Worm (Caenorhabditis elegans) whole organism, L1 larva: ENCODE data around the gene T10B9.14.
A peak's percentile ranks its signal among the peaks of the same experiment; 100 is the strongest.

Experiments
- C04F5.9 ChIP-seq: sonication (generic microtip); optimal IDR thresholded peaks from 2 replicates; lab custom pipeline; 2016; ENCODE audit warnings: missing genetic modification characterization, missing compliant biosample characterization
- C16A3.4 ChIP-seq: fragments of 150-350 bp; optimal IDR thresholded peaks from 2 replicates; lab custom pipeline; 2014; ENCODE audit warnings: missing biosample characterization, missing genetic modification characterization
- C34B4.2 ChIP-seq: sonication (generic microtip); optimal IDR thresholded peaks from 2 replicates; lab custom pipeline; 2017; ENCODE audit warnings: mild to moderate bottlenecking, missing genetic modification characterization, missing compliant biosample characterization
- F16B12.6 ChIP-seq: fragments of 150-350 bp; optimal IDR thresholded peaks from 2 replicates; lab custom pipeline; 2014; ENCODE audit warnings: missing biosample characterization, missing genetic modification characterization
- aha-1 ChIP-seq: fragments of 150-350 bp; optimal IDR thresholded peaks from 2 replicates; lab custom pipeline; 2014; ENCODE audit warnings: missing biosample characterization, missing genetic modification characterization
- alr-1 ChIP-seq: fragments of 200-800 bp; sonication (Bioruptor generic); optimal IDR thresholded peaks from 2 replicates; lab custom pipeline; 2018; ENCODE audit warnings: borderline replicate concordance, mild to moderate bottlenecking, missing genetic modification characterization, missing compliant biosample characterization
- aly-2 ChIP-seq: fragments of 150-350 bp; optimal IDR thresholded peaks from 2 replicates; lab custom pipeline; 2014; ENCODE audit warnings: missing biosample characterization, missing genetic modification characterization
- ama-1 ChIP-seq: fragments of 150-350 bp; optimal IDR thresholded peaks from 2 replicates; lab custom pipeline; 2014
- ceh-88 ChIP-seq: fragments of 200-800 bp; sonication (Bioruptor generic); IDR thresholded peaks from 2 replicates; pipeline ENCODE4 v1.3.6; 2022; ENCODE audit warnings: missing genetic modification characterization, missing compliant biosample characterization
- ceh-90 ChIP-seq: sonication (generic microtip); optimal IDR thresholded peaks from 2 replicates; lab custom pipeline; 2016; ENCODE audit warnings: missing genetic modification characterization, missing compliant biosample characterization
- ces-1 ChIP-seq: fragments of 150-350 bp; optimal IDR thresholded peaks from 2 replicates; lab custom pipeline; 2014; ENCODE audit warnings: missing biosample characterization, missing genetic modification reagents, missing genetic modification characterization
- dpl-1 ChIP-seq, 3 experiments: fragments of 150-350 bp in 2 of 3; sonication (generic microtip) in 1 of 3; optimal IDR thresholded peaks; 2 replicates each; lab custom pipeline; 2014 to 2017; ENCODE audit warnings: missing biosample characterization in 3 of 3, missing genetic modification characterization in 3 of 3, missing genetic modification reagents in 3 of 3
- dsc-1 ChIP-seq: sonication (generic microtip); optimal IDR thresholded peaks from 2 replicates; lab custom pipeline; 2016; ENCODE audit warnings: mild to moderate bottlenecking, missing genetic modification characterization, missing compliant biosample characterization
- efl-1 ChIP-seq, 4 experiments: fragments of 150-350 bp; optimal IDR thresholded peaks in 3 of 4; peaks in 1 of 4; 1 replicate in 1 of 4; 2 replicates in 3 of 4; lab custom pipeline; 2014; ENCODE audit warnings: missing biosample characterization in 2 of 4, missing genetic modification characterization in 2 of 4, missing genetic modification reagents in 2 of 4
- egl-13 ChIP-seq: sonication (generic microtip); optimal IDR thresholded peaks from 2 replicates; lab custom pipeline; 2016; ENCODE audit warnings: missing genotype, missing genetic modification reagents, missing genetic modification characterization, missing compliant biosample characterization
- egl-27 ChIP-seq, 2 experiments: fragments of 150-350 bp in 1 of 2; sonication (generic microtip); optimal IDR thresholded peaks; 3 replicates each; lab custom pipeline; 2017 to 2018; ENCODE audit warnings: missing biosample characterization in 2 of 2, missing genetic modification characterization in 2 of 2, missing genetic modification reagents in 2 of 2
- elt-2 ChIP-seq: sonication (generic microtip); optimal IDR thresholded peaks from 2 replicates; lab custom pipeline; 2016; ENCODE audit warnings: missing genetic modification characterization, mild to moderate bottlenecking, inconsistent platforms, missing compliant biosample characterization, missing genetic modification reagents
- ets-5 ChIP-seq: fragments of 200-800 bp; sonication (Bioruptor generic); IDR thresholded peaks from 2 replicates; pipeline ENCODE4 v1.3.6; 2022; ENCODE audit warnings: missing genetic modification characterization, missing compliant biosample characterization
- fkh-10 ChIP-seq: sonication (generic microtip); optimal IDR thresholded peaks from 2 replicates; lab custom pipeline; 2017; ENCODE audit warnings: missing biosample characterization, missing genetic modification reagents, missing genetic modification characterization
- fkh-4 ChIP-seq: sonication (generic microtip); optimal IDR thresholded peaks from 2 replicates; lab custom pipeline; 2016; ENCODE audit warnings: missing compliant biosample characterization, missing genetic modification characterization, borderline replicate concordance
- fkh-8 ChIP-seq: sonication (generic microtip); optimal IDR thresholded peaks from 2 replicates; lab custom pipeline; 2016; ENCODE audit warnings: mild to moderate bottlenecking, missing genetic modification characterization, missing compliant biosample characterization
- grh-1 ChIP-seq: fragments of 200-800 bp; sonication (Bioruptor generic); IDR thresholded peaks from 2 replicates; pipeline ENCODE4 v1.3.6; 2022; ENCODE audit warnings: missing genetic modification reagents, missing genetic modification characterization, missing compliant biosample characterization
- hlh-17 ChIP-seq: fragments of 200-800 bp; sonication (Bioruptor generic); optimal IDR thresholded peaks from 2 replicates; lab custom pipeline; 2018; ENCODE audit warnings: missing genetic modification characterization, mild to moderate bottlenecking, missing compliant biosample characterization, moderate library complexity, borderline replicate concordance
- hlh-4 ChIP-seq: sonication (generic microtip); optimal IDR thresholded peaks from 2 replicates; lab custom pipeline; 2016; ENCODE audit warnings: mild to moderate bottlenecking, missing genetic modification characterization, missing compliant biosample characterization
- hpl-2 ChIP-seq: fragments of 150-350 bp; optimal IDR thresholded peaks from 2 replicates; lab custom pipeline; 2014; ENCODE audit warnings: missing biosample characterization, missing genetic modification reagents, missing genetic modification characterization
- irx-1 ChIP-seq: sonication (generic microtip); optimal IDR thresholded peaks from 2 replicates; lab custom pipeline; 2016; ENCODE audit warnings: missing genetic modification characterization, missing compliant biosample characterization
- isw-1 ChIP-seq: fragments of 200-800 bp; sonication (Bioruptor generic); IDR thresholded peaks from 2 replicates; pipeline ENCODE4 v1.3.6; 2022; ENCODE audit warnings: missing genetic modification characterization, missing compliant biosample characterization
- lin-13 ChIP-seq: fragments of 150-350 bp; optimal IDR thresholded peaks from 2 replicates; lab custom pipeline; 2014; ENCODE audit warnings: missing biosample characterization, missing genetic modification reagents, missing genetic modification characterization
- lin-15B ChIP-seq: fragments of 150-350 bp; sonication (generic microtip); optimal IDR thresholded peaks from 3 replicates; lab custom pipeline; 2014; ENCODE audit warnings: missing biosample characterization, missing genetic modification characterization
- lin-35 ChIP-seq, 2 experiments: fragments of 150-350 bp; optimal IDR thresholded peaks; 2 replicates each; lab custom pipeline; 2014; ENCODE audit warnings: missing biosample characterization in 2 of 2, missing genetic modification characterization in 2 of 2, missing genetic modification reagents in 2 of 2
- lir-3 ChIP-seq: sonication (generic microtip); optimal IDR thresholded peaks from 2 replicates; lab custom pipeline; 2016; ENCODE audit warnings: mild to moderate bottlenecking, missing genetic modification characterization, moderate library complexity, missing compliant biosample characterization; ENCODE audit not compliant: poor library complexity
- lsy-2 ChIP-seq, 2 experiments: fragments of 150-350 bp; optimal IDR thresholded peaks; 2 replicates each; lab custom pipeline; 2014; ENCODE audit warnings: missing biosample characterization in 2 of 2, missing genetic modification characterization in 2 of 2
- mef-2 ChIP-seq: fragments of 150-350 bp; optimal IDR thresholded peaks from 2 replicates; lab custom pipeline; 2014; ENCODE audit warnings: missing biosample characterization, missing genetic modification characterization
- nhr-71 ChIP-seq: sonication (generic microtip); optimal IDR thresholded peaks from 2 replicates; lab custom pipeline; 2016; ENCODE audit warnings: mild to moderate bottlenecking, missing genetic modification characterization, moderate library complexity, missing compliant biosample characterization
- nhr-76 ChIP-seq: sonication (generic microtip); optimal IDR thresholded peaks from 2 replicates; lab custom pipeline; 2017; ENCODE audit warnings: missing biosample characterization, missing genetic modification characterization
- nhr-77 ChIP-seq: fragments of 150-350 bp; optimal IDR thresholded peaks from 2 replicates; lab custom pipeline; 2014; ENCODE audit warnings: missing biosample characterization, missing genetic modification characterization
- pqm-1 ChIP-seq: sonication (generic microtip); optimal IDR thresholded peaks from 3 replicates; lab custom pipeline; 2017; ENCODE audit warnings: missing biosample characterization, missing genetic modification characterization
- skn-1 ChIP-seq: fragments of 150-350 bp; optimal IDR thresholded peaks from 2 replicates; lab custom pipeline; 2014; ENCODE audit warnings: missing biosample characterization, missing genetic modification characterization
- snpc-4 ChIP-seq: fragments of 150-350 bp; optimal IDR thresholded peaks from 2 replicates; lab custom pipeline; 2014; ENCODE audit warnings: missing biosample characterization, missing genetic modification characterization
- snu-23 ChIP-seq: sonication (generic microtip); optimal IDR thresholded peaks from 2 replicates; lab custom pipeline; 2016; ENCODE audit warnings: missing genetic modification characterization, missing compliant biosample characterization
- sptf-1 ChIP-seq: fragments of 150-350 bp; optimal IDR thresholded peaks from 2 replicates; lab custom pipeline; 2014; ENCODE audit warnings: missing biosample characterization, missing genetic modification characterization
- sup-37 ChIP-seq: fragments of 200-800 bp; sonication (Bioruptor generic); optimal IDR thresholded peaks from 2 replicates; lab custom pipeline; 2018; ENCODE audit warnings: mild to moderate bottlenecking, missing genetic modification characterization, missing compliant biosample characterization
- swsn-7 ChIP-seq: sonication (generic microtip); optimal IDR thresholded peaks from 2 replicates; lab custom pipeline; 2016; ENCODE audit warnings: missing genetic modification characterization, missing compliant biosample characterization
- tlp-1 ChIP-seq: fragments of 150-350 bp; optimal IDR thresholded peaks from 2 replicates; lab custom pipeline; 2014; ENCODE audit warnings: missing biosample characterization, missing genetic modification characterization
- unc-130 ChIP-seq: fragments of 150-350 bp; optimal IDR thresholded peaks from 2 replicates; lab custom pipeline; 2017; ENCODE audit warnings: missing biosample characterization, missing genetic modification characterization, inconsistent platforms
- unc-30 ChIP-seq: sonication (generic microtip); optimal IDR thresholded peaks from 2 replicates; lab custom pipeline; 2017; ENCODE audit warnings: missing biosample characterization, missing genetic modification characterization
- unc-98 ChIP-seq: fragments of 200-800 bp; sonication (Bioruptor generic); IDR thresholded peaks from 2 replicates; pipeline ENCODE4 v1.3.6; 2022; ENCODE audit warnings: missing genetic modification characterization, missing compliant biosample characterization
- zag-1 ChIP-seq: fragments of 150-350 bp; optimal IDR thresholded peaks from 2 replicates; lab custom pipeline; 2014; ENCODE audit warnings: missing biosample characterization, missing genetic modification characterization

T10B9.14 gene

DNA sequence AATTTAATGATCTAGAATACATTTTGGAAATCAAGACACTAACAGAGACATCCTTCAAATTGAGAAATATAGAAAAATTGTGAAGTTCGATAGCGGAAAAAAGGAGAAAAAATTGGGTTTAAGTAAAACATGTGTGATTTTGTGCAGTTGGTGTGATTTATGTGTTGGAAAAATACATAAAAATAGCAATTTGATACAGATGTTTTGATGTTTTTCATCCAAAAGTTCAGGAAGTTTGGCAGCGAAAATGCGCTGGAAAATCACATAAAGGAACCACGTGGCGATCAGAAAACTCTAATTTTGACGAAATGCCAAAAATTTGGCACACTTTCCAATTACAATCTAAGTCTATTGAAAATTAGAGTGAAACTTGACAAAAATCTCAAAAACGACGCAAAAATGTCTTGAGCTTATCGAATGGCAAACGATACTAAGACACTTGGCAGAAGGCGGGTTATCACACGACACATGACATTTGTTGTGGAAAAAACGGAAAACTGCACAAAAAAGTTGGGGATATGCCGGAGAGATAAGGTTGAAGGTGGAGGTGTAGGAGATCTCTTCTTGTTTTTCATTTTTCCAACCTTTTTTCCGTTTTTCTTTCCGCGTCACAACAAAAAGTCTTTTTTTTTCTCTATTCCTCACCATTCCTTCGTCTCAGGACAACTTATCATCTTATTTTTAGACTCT is 8.2 kb downstream of the T10B9.14 start, which contains the start of gene ZK1321.4 (continued):
- TF ChIP-seq dsc-1 (tag; lab: Kevin White, UChicago) (peak; percentile 77), tlp-1 (tag; lab: Kevin White, UChicago) (no peak), fkh-4 (peak; percentile 4), dpl-1 (GFP tag; optimal IDR thresholded peaks at IDR 0.05; lab: Kevin White, UChicago) (no peak), unc-130 (peak; percentile 41), ets-5 (GFP tag; lab: Robert Waterston, UW) (no peak), hlh-4 (no peak), ama-1 (lab: Kevin White, UChicago) (no peak)

DNA sequence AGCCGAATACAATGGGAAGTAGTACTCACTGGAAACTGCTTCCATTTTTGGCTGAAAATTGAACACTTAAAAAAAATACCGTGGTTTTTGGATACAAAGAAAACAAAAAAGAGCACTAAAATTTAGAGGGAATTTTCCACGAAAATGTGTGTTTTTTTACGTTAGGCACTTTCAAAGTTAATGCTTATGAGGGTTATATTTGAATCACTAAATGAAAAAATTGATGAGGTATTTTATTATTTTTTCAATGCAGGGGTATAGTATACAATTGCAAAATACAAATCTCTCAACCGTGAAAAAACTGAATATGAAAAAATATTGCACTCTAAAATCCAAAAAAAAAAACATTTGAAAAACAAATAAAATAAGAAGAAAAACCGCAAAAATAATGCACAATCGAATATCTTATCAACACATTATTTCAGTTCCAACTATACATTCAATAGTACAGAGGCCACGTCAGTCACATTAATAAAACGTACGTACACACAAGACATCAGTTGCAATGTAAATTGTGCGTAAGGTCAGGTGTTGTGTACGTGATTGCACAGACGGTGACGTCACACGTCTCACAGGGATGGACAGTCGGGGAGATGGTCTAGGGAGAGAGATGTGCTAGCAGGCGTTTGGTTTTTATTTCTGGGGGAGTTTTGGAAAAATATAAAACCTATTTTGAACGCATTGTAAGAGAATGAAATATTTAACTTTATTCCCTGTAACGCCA is 12.3 kb downstream of the T10B9.14 start, which contains the start of gene aqp-10:
Gene aqp-10, minus strand, starts transcription at position 51 of the 724 bp plus-strand sequence.
- TF ChIP-seq sup-37 (GFP tag; lab: Kevin White, UChicago), result no peak
- TF ChIP-seq nhr-71, result peak; percentile 68
- TF ChIP-seq egl-27 (tag; optimal IDR thresholded peaks at IDR 0.05; lab: Kevin White, UChicago), result no peak
- peak; percentile 13 for TF ChIP-seq skn-1 (tag; lab: Kevin White, UChicago)
- TF ChIP-seq sptf-1, result no peak
- TF ChIP-seq F16B12.6 (tag; lab: Kevin White, UChicago), result peak; percentile 87
- TF ChIP-seq ama-1 (lab: Kevin White, UChicago), result no peak
- TF ChIP-seq alr-1 (tag; lab: Kevin White, UChicago), result no peak
- TF ChIP-seq fkh-4, result no peak
- peak; percentile 74 for TF ChIP-seq snu-23 (GFP tag; lab: Kevin White, UChicago)
- no peak for TF ChIP-seq zag-1 (tag; lab: Kevin White, UChicago)
- TF ChIP-seq isw-1, result no peak
- peak; percentile 46 for TF ChIP-seq swsn-7 (tag; lab: Kevin White, UChicago)
- no peak for TF ChIP-seq aha-1 (tag; lab: Kevin White, UChicago)
- no peak for TF ChIP-seq nhr-76 (tag; lab: Kevin White, UChicago)
- TF ChIP-seq C04F5.9 (tag; lab: Kevin White, UChicago), result no peak
- TF ChIP-seq lin-35 (GFP tag; optimal IDR thresholded peaks at IDR 0.05; lab: Kevin White, UChicago), result peak; percentile 17 to 79
- no peak for TF ChIP-seq lin-13 (GFP tag; lab: Kevin White, UChicago)
- TF ChIP-seq grh-1 (GFP tag; lab: Robert Waterston, UW), result no peak
- TF ChIP-seq C16A3.4 (tag; lab: Kevin White, UChicago), result peak; percentile 44
- no peak for TF ChIP-seq hpl-2 (GFP tag; lab: Kevin White, UChicago)
- TF ChIP-seq unc-98 (GFP tag; lab: Robert Waterston, UW), result no peak
- TF ChIP-seq fkh-8 (tag; lab: Kevin White, UChicago), result no peak
- no peak for TF ChIP-seq C34B4.2 (tag; lab: Kevin White, UChicago)
- TF ChIP-seq snpc-4 (tag; lab: Kevin White, UChicago), result no peak
- TF ChIP-seq lsy-2 (tag; optimal IDR thresholded peaks at IDR 0.05; lab: Kevin White, UChicago), result peak; percentile 54 to 68
- peak; percentile 69 for TF ChIP-seq elt-2 (tag; lab: Kevin White, UChicago)
- no peak for TF ChIP-seq lin-15B (tag; lab: Kevin White, UChicago)
- no peak for TF ChIP-seq ceh-90
- no peak for TF ChIP-seq unc-130
- no peak for TF ChIP-seq fkh-10 (GFP tag; lab: Kevin White, UChicago)
- no peak for TF ChIP-seq ceh-88
- TF ChIP-seq mef-2 (tag; lab: Kevin White, UChicago), result no peak
- no peak for TF ChIP-seq aly-2 (tag; lab: Kevin White, UChicago)
- TF ChIP-seq nhr-77 (tag; lab: Kevin White, UChicago), result no peak
- TF ChIP-seq egl-13 (tag; lab: Kevin White, UChicago), result no peak
- TF ChIP-seq dsc-1 (tag; lab: Kevin White, UChicago), result peak; percentile 15
- no peak for TF ChIP-seq unc-30 (tag; lab: Kevin White, UChicago)
- TF ChIP-seq lir-3 (tag; lab: Kevin White, UChicago), result peak; percentile 8
- no peak for TF ChIP-seq hlh-17 (GFP tag; lab: Kevin White, UChicago)
- TF ChIP-seq efl-1 (optimal IDR thresholded peaks at IDR 0.05; lab: Kevin White, UChicago), result peak; percentile 60 to 63
- peak; percentile 45 to 96 for TF ChIP-seq efl-1 (GFP tag; optimal IDR thresholded peaks at IDR 0.05 in 1 of 2; lab: Kevin White, UChicago)
- TF ChIP-seq irx-1 (tag; lab: Kevin White, UChicago), result peak; percentile 1
- peak in 2 of 3 experiments; percentile 55 to 61 for TF ChIP-seq dpl-1 (GFP tag; optimal IDR thresholded peaks at IDR 0.05; lab: Kevin White, UChicago)
- TF ChIP-seq ces-1, result no peak
- no peak for TF ChIP-seq pqm-1 (tag; lab: Kevin White, UChicago)
